Fruit fly (Drosophila melanogaster) whole organism, embryonic: ENCODE results near the gene CG3368.

Experiments
- ATbp ChIP-seq: fragments of 200-800 bp; sonication (Bioruptor generic); optimal IDR thresholded peaks from 2 replicates; lab custom pipeline; 2017; ENCODE audit warnings: missing biosample characterization, mild to moderate bottlenecking, missing genetic modification characterization, missing genetic modification reagents
- Awh ChIP-seq: fragments of 200-800 bp; sonication (Bioruptor generic); IDR thresholded peaks from 2 replicates; pipeline ENCODE4, ENCODE4 v1.3.6; 2022; ENCODE audit warnings: missing biosample characterization, missing genetic modification characterization
- Bteb2 ChIP-seq: fragments of 200-800 bp; sonication (Bioruptor generic); optimal IDR thresholded peaks from 2 replicates; lab custom pipeline; 2016; ENCODE audit warnings: missing biosample characterization, missing genetic modification characterization
- CG10654 ChIP-seq: fragments of 200-800 bp; sonication (Bioruptor generic); optimal IDR thresholded peaks from 2 replicates; lab custom pipeline; 2016; ENCODE audit warnings: missing biosample characterization, missing genetic modification characterization
- CG10959 ChIP-seq: fragments of 200-800 bp; sonication (Bioruptor generic); IDR thresholded peaks from 2 replicates; pipeline ENCODE4 v1.3.6; 2022; ENCODE audit warnings: missing biosample characterization, missing genetic modification characterization
- CG11085 ChIP-seq: fragments of 200-800 bp; sonication (Bioruptor generic); IDR thresholded peaks from 2 replicates; pipeline ENCODE4 v1.3.6; 2022; ENCODE audit warnings: missing biosample characterization, missing genetic modification characterization
- CG11398 ChIP-seq: fragments of 200-800 bp; sonication (Bioruptor generic); optimal IDR thresholded peaks from 2 replicates; lab custom pipeline; 2016; ENCODE audit warnings: missing biosample characterization, missing genetic modification characterization
- CG13123 ChIP-seq: fragments of 200-800 bp; sonication (Bioruptor generic); optimal IDR thresholded peaks from 2 replicates; lab custom pipeline; 2016; ENCODE audit warnings: missing biosample characterization, missing genetic modification characterization
- CG15011 ChIP-seq: fragments of 200-800 bp; sonication (Bioruptor generic); optimal IDR thresholded peaks from 3 replicates; lab custom pipeline; 2018; ENCODE audit warnings: missing biosample characterization, mild to moderate bottlenecking, missing genetic modification characterization
- CG2116 ChIP-seq: fragments of 200-800 bp; sonication (Bioruptor generic); optimal IDR thresholded peaks from 3 replicates; lab custom pipeline; 2018; ENCODE audit warnings: missing biosample characterization, mild to moderate bottlenecking, missing genetic modification characterization
- CG2129 ChIP-seq: fragments of 200-800 bp; sonication (Bioruptor generic); IDR thresholded peaks from 2 replicates; pipeline ENCODE4 v1.3.6; 2022; ENCODE audit warnings: missing biosample characterization, missing genetic modification characterization; ENCODE audit not compliant: partially characterized antibody
- CG2199 ChIP-seq: fragments of 200-800 bp; sonication (Bioruptor generic); IDR thresholded peaks from 3 replicates; pipeline ENCODE4 v1.3.6; 2022; ENCODE audit warnings: missing biosample characterization, missing genetic modification characterization
- CG2202 ChIP-seq: fragments of 200-800 bp; sonication (Bioruptor generic); optimal IDR thresholded peaks from 2 replicates; lab custom pipeline; 2018; ENCODE audit warnings: missing biosample characterization, mild to moderate bottlenecking, missing genetic modification characterization
- CG31441 ChIP-seq: fragments of 200-800 bp; sonication (Bioruptor generic); IDR thresholded peaks from 2 replicates; pipeline ENCODE4 v1.3.6; 2022; ENCODE audit warnings: missing biosample characterization, missing genetic modification characterization
- CG3163 ChIP-seq: fragments of 200-800 bp; sonication (Bioruptor generic); optimal IDR thresholded peaks from 3 replicates; lab custom pipeline; 2016; ENCODE audit warnings: missing biosample characterization, missing genetic modification characterization
- CG6175 ChIP-seq: fragments of 200-800 bp; sonication (Bioruptor generic); IDR thresholded peaks from 3 replicates; pipeline ENCODE4 v1.3.6; 2022; ENCODE audit warnings: missing biosample characterization, missing genetic modification characterization
- CG6765 ChIP-seq: fragments of 200-800 bp; sonication (Bioruptor generic); optimal IDR thresholded peaks from 3 replicates; lab custom pipeline; 2017; ENCODE audit warnings: missing biosample characterization, mild to moderate bottlenecking, missing genetic modification characterization
- CG7372 ChIP-seq: fragments of 200-800 bp; sonication (Bioruptor generic); IDR thresholded peaks from 2 replicates; pipeline ENCODE4 v1.3.6; 2022; ENCODE audit warnings: missing biosample characterization, missing genetic modification characterization
- CG8281 ChIP-seq: fragments of 200-800 bp; sonication (Bioruptor generic); optimal IDR thresholded peaks from 2 replicates; lab custom pipeline; 2018; ENCODE audit warnings: missing biosample characterization, mild to moderate bottlenecking, missing genetic modification characterization, moderate library complexity
- CG9437 ChIP-seq: fragments of 200-800 bp; sonication (Bioruptor generic); optimal IDR thresholded peaks from 2 replicates; lab custom pipeline; 2018; ENCODE audit warnings: missing biosample characterization, mild to moderate bottlenecking, missing genetic modification characterization
- CrebB ChIP-seq: fragments of 200-800 bp; sonication (Bioruptor generic); optimal IDR thresholded peaks from 3 replicates; lab custom pipeline; 2018; ENCODE audit warnings: missing biosample characterization, mild to moderate bottlenecking, missing genetic modification characterization
- Dad ChIP-seq: fragments of 200-800 bp; sonication (Bioruptor generic); optimal IDR thresholded peaks from 3 replicates; lab custom pipeline; 2016; ENCODE audit warnings: missing biosample characterization, missing genetic modification characterization
- Drgx ChIP-seq: fragments of 200-800 bp; sonication (Bioruptor generic); IDR thresholded peaks from 2 replicates; pipeline ENCODE4 v1.3.6; 2022; ENCODE audit warnings: missing biosample characterization, missing genetic modification characterization
- E2f2 ChIP-seq: fragments of 200-800 bp; sonication (Bioruptor generic); IDR thresholded peaks from 2 replicates; pipeline ENCODE4 v1.3.6; 2022; ENCODE audit warnings: missing biosample characterization, missing genetic modification characterization
- H2.0 ChIP-seq: fragments of 200-800 bp; sonication (Bioruptor generic); IDR thresholded peaks from 2 replicates; pipeline ENCODE4 v1.3.6; 2022; ENCODE audit warnings: missing biosample characterization, missing genetic modification characterization
- HHEX ChIP-seq: fragments of 200-800 bp; sonication (Bioruptor generic); optimal IDR thresholded peaks from 3 replicates; lab custom pipeline; 2017; ENCODE audit warnings: missing biosample characterization, mild to moderate bottlenecking, missing genetic modification characterization, missing genetic modification reagents
- Hmr ChIP-seq: fragments of 200-800 bp; sonication (Bioruptor generic); optimal IDR thresholded peaks from 3 replicates; lab custom pipeline; 2017; ENCODE audit warnings: mild to moderate bottlenecking, missing biosample characterization, missing genetic modification reagents, missing genetic modification characterization
- Hr39 ChIP-seq: fragments of >200 bp; optimal IDR thresholded peaks from 2 replicates; lab custom pipeline; 2017
- Nf-YB ChIP-seq: fragments of 200-800 bp; sonication (Bioruptor generic); optimal IDR thresholded peaks from 3 replicates; lab custom pipeline; 2019; ENCODE audit warnings: missing biosample characterization, mild to moderate bottlenecking, missing genetic modification characterization, moderate library complexity
- Oli ChIP-seq: fragments of 200-800 bp; sonication (Bioruptor generic); optimal IDR thresholded peaks from 2 replicates; lab custom pipeline; 2018; ENCODE audit warnings: missing biosample characterization, mild to moderate bottlenecking, missing genetic modification characterization, moderate library complexity
- Optix ChIP-seq: fragments of 200-800 bp; sonication (Bioruptor generic); IDR thresholded peaks from 3 replicates; pipeline ENCODE4 v1.3.6; 2022; ENCODE audit warnings: missing biosample characterization, missing genetic modification characterization
- Ssrp ChIP-seq: fragments of 200-800 bp; sonication (Bioruptor generic); optimal IDR thresholded peaks from 2 replicates; lab custom pipeline; 2018; ENCODE audit warnings: missing biosample characterization, mild to moderate bottlenecking, missing genetic modification characterization, moderate library complexity
- al ChIP-seq: fragments of 200-800 bp; sonication (Bioruptor generic); IDR thresholded peaks from 2 replicates; pipeline ENCODE4 v1.3.6; 2022; ENCODE audit warnings: missing biosample characterization, missing genetic modification characterization
- aop ChIP-seq: fragments of 200-800 bp; sonication (Bioruptor generic); IDR thresholded peaks from 2 replicates; pipeline ENCODE4 v1.3.6; 2022; ENCODE audit warnings: missing biosample characterization, missing genetic modification characterization
- chn ChIP-seq: fragments of 200-800 bp; sonication (Bioruptor generic); optimal IDR thresholded peaks from 2 replicates; lab custom pipeline; 2016; ENCODE audit warnings: missing biosample characterization, missing genetic modification characterization
- crol ChIP-seq: fragments of 200-800 bp; sonication (Bioruptor generic); IDR thresholded peaks from 2 replicates; pipeline ENCODE4 v1.3.6; 2022; ENCODE audit warnings: missing biosample characterization, missing genetic modification characterization
- da ChIP-seq: fragments of 200-800 bp; sonication (Bioruptor generic); optimal IDR thresholded peaks from 2 replicates; lab custom pipeline; 2016; ENCODE audit warnings: missing biosample characterization, missing genetic modification characterization
- disco-r ChIP-seq: fragments of 200-800 bp; sonication (Bioruptor generic); optimal IDR thresholded peaks from 2 replicates; lab custom pipeline; 2016; ENCODE audit warnings: missing biosample characterization, missing genetic modification characterization
- gem ChIP-seq: fragments of 200-800 bp; sonication (Bioruptor generic); optimal IDR thresholded peaks from 2 replicates; lab custom pipeline; 2019; ENCODE audit warnings: missing biosample characterization, mild to moderate bottlenecking, missing genetic modification characterization, moderate library complexity
- hbn ChIP-seq: fragments of 200-800 bp; sonication (Bioruptor generic); IDR thresholded peaks from 2 replicates; pipeline ENCODE4 v1.3.6; 2022; ENCODE audit warnings: missing biosample characterization, missing genetic modification characterization; ENCODE audit not compliant: partially characterized antibody
- luna ChIP-seq: fragments of 200-800 bp; sonication (Bioruptor generic); optimal IDR thresholded peaks from 2 replicates; lab custom pipeline; 2016; ENCODE audit warnings: missing biosample characterization, missing genetic modification characterization
- mld ChIP-seq: fragments of 200-800 bp; sonication (Bioruptor generic); IDR thresholded peaks from 3 replicates; pipeline ENCODE4 v1.3.6; 2022; ENCODE audit warnings: missing biosample characterization, missing genetic modification characterization; ENCODE audit not compliant: partially characterized antibody
- nau ChIP-seq: fragments of 200-800 bp; sonication (Bioruptor generic); optimal IDR thresholded peaks from 3 replicates; lab custom pipeline; 2017; ENCODE audit warnings: missing biosample characterization, mild to moderate bottlenecking, missing genetic modification characterization, missing genetic modification reagents
- psq ChIP-seq: fragments of 200-800 bp; sonication (Bioruptor generic); optimal IDR thresholded peaks from 2 replicates; lab custom pipeline; 2017; ENCODE audit warnings: missing biosample characterization, missing genetic modification characterization
- slp2 ChIP-seq: fragments of 200-800 bp; sonication (Bioruptor generic); optimal IDR thresholded peaks from 2 replicates; lab custom pipeline; 2016; ENCODE audit warnings: missing biosample characterization, missing genetic modification characterization
- sna ChIP-seq: fragments of 200-800 bp; sonication (Bioruptor generic); IDR thresholded peaks from 2 replicates; pipeline ENCODE4 v1.3.6; 2022; ENCODE audit warnings: missing biosample characterization, missing genetic modification characterization; ENCODE audit not compliant: partially characterized antibody
- tna ChIP-seq: fragments of 200-800 bp; sonication (Bioruptor generic); IDR thresholded peaks from 2 replicates; pipeline ENCODE4 v1.3.6; 2022; ENCODE audit warnings: missing biosample characterization, missing genetic modification characterization; ENCODE audit not compliant: partially characterized antibody
- toy ChIP-seq: fragments of 200-800 bp; sonication (Bioruptor generic); IDR thresholded peaks from 2 replicates; pipeline ENCODE4 v1.3.6; 2022; ENCODE audit warnings: missing biosample characterization, missing genetic modification characterization
- usp ChIP-seq: fragments of >200 bp; optimal IDR thresholded peaks from 2 replicates; lab custom pipeline; 2017; ENCODE audit warnings: missing biosample characterization, missing genetic modification characterization
- wek ChIP-seq: fragments of 200-800 bp; sonication (Bioruptor generic); optimal IDR thresholded peaks from 3 replicates; lab custom pipeline; 2018; ENCODE audit warnings: missing biosample characterization, mild to moderate bottlenecking, missing genetic modification characterization, moderate library complexity
- yki ChIP-seq: fragments of >200 bp; optimal IDR thresholded peaks from 3 replicates; lab custom pipeline; 2018

CG3368 gene

DNA sequence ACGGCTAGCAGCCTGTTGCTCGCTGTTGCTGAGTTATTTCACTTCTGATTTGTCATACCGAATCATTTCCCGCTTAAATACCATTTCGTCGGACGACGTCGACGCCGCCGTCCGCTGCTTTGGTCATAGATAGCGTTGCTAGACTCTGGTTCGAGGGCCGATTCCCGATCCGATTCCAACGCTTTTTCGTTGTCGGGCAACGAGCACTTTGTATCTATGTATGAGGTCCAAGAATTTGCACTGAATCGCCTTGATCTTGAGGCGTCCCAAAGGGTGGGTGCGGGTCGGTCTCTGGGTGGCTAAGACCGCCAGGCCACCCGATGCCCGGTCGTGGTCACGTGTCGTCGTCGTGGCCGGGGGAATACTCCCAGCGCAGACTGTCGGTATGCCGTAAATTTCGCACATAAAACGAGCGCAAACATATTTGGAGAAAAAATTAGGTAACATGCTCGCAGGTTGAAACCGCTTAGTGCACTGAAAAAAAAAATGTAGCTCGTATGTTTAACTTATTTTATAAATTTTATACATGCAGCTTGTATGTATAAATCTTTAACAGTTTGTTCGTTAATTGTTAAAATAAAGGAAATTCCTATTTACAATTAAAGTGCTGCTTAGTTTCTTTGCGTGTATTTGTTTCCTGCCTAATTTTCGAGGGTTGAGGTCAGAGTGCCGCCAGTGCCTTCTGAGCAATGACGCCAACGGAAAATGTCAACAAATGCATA, 8.7 kb downstream of the CG3368 start, which contains the start of gene CG3348 (continued):
- TF ChIP-seq CG3163 (GFP tag; lab: Kevin White, UChicago) (no peak), mld (no peak), hbn (GFP tag; lab: Robert Waterston, UW) (no peak), CG13123 (GFP tag; lab: Kevin White, UChicago) (no peak), Drgx (GFP tag; lab: Robert Waterston, UW) (peak; percentile 37), Hmr (GFP tag; lab: Kevin White, UChicago) (peak; percentile 85), CG2129 (GFP tag; lab: Robert Waterston, UW) (no peak), aop (GFP tag; lab: Robert Waterston, UW) (no peak), Dad (GFP tag; lab: Kevin White, UChicago) (no peak), chn (GFP tag; lab: Kevin White, UChicago) (peak; percentile 4), CG11398 (GFP tag; lab: Kevin White, UChicago) (peak; percentile 15), Awh (GFP tag; lab: Robert Waterston, UW) (peak; percentile 38; the same call in 1 of the 2 replicates), Ssrp (tag; lab: Kevin White, UChicago) (peak; percentile 47), da (GFP tag; lab: Kevin White, UChicago) (no peak), CG2202 (tag; lab: Kevin White, UChicago) (no peak), CG6765 (peak; percentile 42), al (GFP tag; lab: Robert Waterston, UW) (peak; percentile 83), wek (no peak), Nf-YB (GFP tag; lab: Kevin White, UChicago) (peak; percentile 27), CG6175 (GFP tag; lab: Robert Waterston, UW) (0 out of 3 replicates have a peak, but pooled peaks have one; percentile 22), tna (GFP tag; lab: Robert Waterston, UW) (no peak), CG2199 (GFP tag; lab: Robert Waterston, UW) (no peak), luna (GFP tag; lab: Kevin White, UChicago) (no peak), CG8281 (tag; lab: Kevin White, UChicago) (peak; percentile 45), CG7372 (GFP tag; lab: Robert Waterston, UW) (peak; percentile 58), crol (no peak), H2.0 (GFP tag; lab: Robert Waterston, UW) (peak; percentile 67), CG11085 (GFP tag; lab: Robert Waterston, UW) (peak; percentile 66), CG10959 (no peak), HHEX (GFP tag; lab: Kevin White, UChicago) (peak; percentile 82), Oli (tag; lab: Kevin White, UChicago) (peak; percentile 48), Hr39 (no peak), disco-r (no peak), toy (GFP tag; lab: Robert Waterston, UW) (peak; percentile 62), nau (peak; percentile 35), Bteb2 (GFP tag; lab: Kevin White, UChicago) (peak; percentile 53), slp2 (GFP tag; lab: Kevin White, UChicago) (peak; percentile 12), usp (GFP tag; lab: Kevin White, UChicago) (no peak), CG9437 (GFP tag; lab: Kevin White, UChicago) (peak; percentile 29), Optix (GFP tag; lab: Robert Waterston, UW) (0 out of 3 replicates have a peak, but pooled peaks have one; percentile 36), psq (no peak), CG15011 (peak; percentile 74), CG2116 (GFP tag; lab: Kevin White, UChicago) (no peak), sna (GFP tag; lab: Robert Waterston, UW) (no peak), gem (tag; lab: Kevin White, UChicago) (peak; percentile 87), ATbp (GFP tag; lab: Kevin White, UChicago) (peak; percentile 21), E2f2 (GFP tag; lab: Robert Waterston, UW) (no peak), CrebB (tag; lab: Kevin White, UChicago) (peak; percentile 37), CG10654 (GFP tag; lab: Kevin White, UChicago) (peak; percentile 39), yki (lab: Kevin White, UChicago) (no peak), CG31441 (peak; percentile 59)
